Worm (Caenorhabditis elegans) whole organism, L3 larva: ENCODE results near the gene T03G6.1.

Experiments
- aly-2 ChIP-seq: fragments of 150-350 bp; optimal IDR thresholded peaks from 2 replicates; lab custom pipeline; 2014; ENCODE audit warnings: missing biosample characterization, missing genetic modification characterization
- ama-1 ChIP-seq: fragments of 150-350 bp; optimal IDR thresholded peaks from 2 replicates; lab custom pipeline; 2018
- ceh-16 ChIP-seq: sonication (generic microtip); optimal IDR thresholded peaks from 2 replicates; lab custom pipeline; 2017; ENCODE audit warnings: missing biosample characterization, missing genetic modification characterization
- ceh-82 ChIP-seq: fragments of 150-350 bp; optimal IDR thresholded peaks from 2 replicates; lab custom pipeline; 2014; ENCODE audit warnings: missing biosample characterization, missing genetic modification characterization
- elt-2 ChIP-seq: sonication (generic microtip); optimal IDR thresholded peaks from 2 replicates; lab custom pipeline; 2016; ENCODE audit warnings: missing genetic modification reagents, mild to moderate bottlenecking, missing genetic modification characterization, missing compliant biosample characterization
- elt-3 ChIP-seq, 3 experiments: fragments of 150-350 bp in 1 of 3; sonication (generic microtip) in 2 of 3; optimal IDR thresholded peaks; 2 replicates in 2 of 3; 4 replicates in 1 of 3; lab custom pipeline; 2014 to 2017; ENCODE audit warnings: missing biosample characterization in 3 of 3, missing genetic modification characterization in 3 of 3
- fkh-10 ChIP-seq: sonication (generic microtip); optimal IDR thresholded peaks from 2 replicates; lab custom pipeline; 2017; ENCODE audit warnings: missing biosample characterization, missing genetic modification reagents, missing genetic modification characterization
- fos-1 ChIP-seq: fragments of 150-350 bp; optimal IDR thresholded peaks from 2 replicates; lab custom pipeline; 2014; ENCODE audit warnings: missing biosample characterization, missing genetic modification characterization
- nhr-28 ChIP-seq: fragments of 150-350 bp; optimal IDR thresholded peaks from 2 replicates; lab custom pipeline; 2014; ENCODE audit warnings: missing biosample characterization, missing genetic modification characterization
- nhr-76 ChIP-seq: fragments of 150-350 bp; sonication (generic microtip); optimal IDR thresholded peaks from 5 replicates; lab custom pipeline; 2014; ENCODE audit warnings: missing biosample characterization, missing genetic modification characterization
- skn-1 ChIP-seq: fragments of 150-350 bp; optimal IDR thresholded peaks from 2 replicates; lab custom pipeline; 2014; ENCODE audit warnings: missing biosample characterization, missing genetic modification characterization
- ztf-4 ChIP-seq: fragments of 150-350 bp; optimal IDR thresholded peaks from 2 replicates; lab custom pipeline; 2014; ENCODE audit warnings: missing biosample characterization, missing genetic modification characterization

DNA sequence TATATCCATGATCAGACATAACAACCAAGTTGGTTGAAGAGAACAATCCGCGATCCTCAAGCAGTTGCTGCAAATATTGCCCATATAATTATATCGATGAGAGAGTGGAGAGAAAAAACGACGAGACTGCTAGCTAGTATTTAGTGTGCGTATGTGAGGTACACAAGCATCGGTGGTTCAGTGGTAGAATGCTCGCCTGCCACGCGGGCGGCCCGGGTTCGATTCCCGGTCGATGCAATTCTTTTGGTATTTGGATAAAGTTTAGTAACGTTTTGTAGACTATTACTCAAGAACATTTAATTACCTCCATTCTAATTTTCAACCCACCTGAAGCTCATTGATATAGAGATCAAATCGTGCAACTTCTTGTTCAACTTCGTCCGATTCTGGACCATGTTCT lies 5.0 kb downstream of the T03G6.1 start:
- no peak for TF ChIP-seq ama-1 (lab: Kevin White, UChicago)
- TF ChIP-seq ceh-16 (tag; lab: Kevin White, UChicago), result peak; percentile 17
- TF ChIP-seq fos-1 (tag; lab: Kevin White, UChicago), result no peak
- no peak for TF ChIP-seq ztf-4
- TF ChIP-seq fkh-10, result no peak
- TF ChIP-seq elt-2, result peak; percentile 59
- no peak for TF ChIP-seq nhr-76 (tag; lab: Kevin White, UChicago)
- TF ChIP-seq aly-2, result no peak
- no peak for TF ChIP-seq elt-3 (tag; optimal IDR thresholded peaks at IDR 0.05; lab: Kevin White, UChicago)
- peak; percentile 17 for TF ChIP-seq ceh-82
- no peak for TF ChIP-seq nhr-28
- TF ChIP-seq skn-1 (tag; lab: Kevin White, UChicago), result no peak
